Worm (Caenorhabditis elegans) whole organism, L2 larva: Measurements from ENCODE around the gene R07B1.13.
A peak's percentile ranks its signal among the peaks of the same experiment; 100 is the strongest.

Experiments used
- C34F6.9 ChIP-seq: fragments of 150-350 bp; optimal IDR thresholded peaks from 2 replicates; lab custom pipeline; 2014; ENCODE audit warnings: missing biosample characterization, missing genetic modification characterization
- F13H6.1 ChIP-seq: sonication (generic microtip); optimal IDR thresholded peaks from 2 replicates; lab custom pipeline; 2016; ENCODE audit warnings: missing genetic modification characterization, missing compliant biosample characterization
- R02D3.7 ChIP-seq: fragments of 150-350 bp; optimal IDR thresholded peaks from 2 replicates; lab custom pipeline; 2014; ENCODE audit warnings: missing biosample characterization, missing genetic modification characterization
- Y55F3AM.14 ChIP-seq: fragments of 200-800 bp; sonication (Bioruptor generic); optimal IDR thresholded peaks from 2 replicates; lab custom pipeline; 2018; ENCODE audit warnings: mild to moderate bottlenecking, missing genetic modification characterization, missing compliant biosample characterization
- ZK546.5 ChIP-seq: sonication (generic microtip); optimal IDR thresholded peaks from 2 replicates; lab custom pipeline; 2017; ENCODE audit warnings: missing biosample characterization, missing genetic modification characterization
- alr-1 ChIP-seq: fragments of 150-350 bp; optimal IDR thresholded peaks from 2 replicates; lab custom pipeline; 2014; ENCODE audit warnings: missing biosample characterization, missing genetic modification characterization
- aly-2 ChIP-seq: fragments of 150-350 bp; optimal IDR thresholded peaks from 2 replicates; lab custom pipeline; 2014; ENCODE audit warnings: missing biosample characterization, missing genetic modification characterization
- ama-1 ChIP-seq: fragments of 150-350 bp; optimal IDR thresholded peaks from 2 replicates; lab custom pipeline; 2018; ENCODE audit warnings: inconsistent platforms
- blmp-1 ChIP-seq: sonication (generic microtip); optimal IDR thresholded peaks from 2 replicates; lab custom pipeline; 2017; ENCODE audit warnings: missing genetic modification characterization, mild to moderate bottlenecking, missing compliant biosample characterization, antibody characterized with exemption, moderate library complexity; ENCODE audit not compliant: insufficient read depth
- ceh-16 ChIP-seq: fragments of 150-350 bp; optimal IDR thresholded peaks from 2 replicates; lab custom pipeline; 2014; ENCODE audit warnings: missing biosample characterization, missing genetic modification characterization
- crh-2 ChIP-seq: sonication (generic microtip); optimal IDR thresholded peaks from 2 replicates; lab custom pipeline; 2017; ENCODE audit warnings: missing biosample characterization, missing genetic modification characterization
- dmd-4 ChIP-seq: sonication (generic microtip); optimal IDR thresholded peaks from 2 replicates; lab custom pipeline; 2017; ENCODE audit warnings: missing biosample characterization, missing genetic modification characterization
- egl-27 ChIP-seq: sonication (generic microtip); optimal IDR thresholded peaks from 3 replicates; lab custom pipeline; 2017; ENCODE audit warnings: missing biosample characterization, missing genetic modification reagents, missing genetic modification characterization
- elt-3 ChIP-seq: sonication (generic microtip); optimal IDR thresholded peaks from 2 replicates; lab custom pipeline; 2017; ENCODE audit warnings: missing biosample characterization, missing genetic modification characterization
- fos-1 ChIP-seq: fragments of 150-350 bp; optimal IDR thresholded peaks from 2 replicates; lab custom pipeline; 2014; ENCODE audit warnings: missing biosample characterization, missing genetic modification characterization
- gmeb-1 ChIP-seq: fragments of 150-350 bp; optimal IDR thresholded peaks from 2 replicates; lab custom pipeline; 2014; ENCODE audit warnings: missing biosample characterization, missing genetic modification characterization
- lin-11 ChIP-seq: fragments of 150-350 bp; sonication (generic microtip); optimal IDR thresholded peaks from 2 replicates; lab custom pipeline; 2014; ENCODE audit warnings: missing biosample characterization, missing genetic modification characterization, inconsistent platforms, mixed read lengths
- lin-39 ChIP-seq: fragments of 150-350 bp; optimal IDR thresholded peaks from 2 replicates; lab custom pipeline; 2014; ENCODE audit warnings: missing biosample characterization, missing genetic modification reagents, missing genetic modification characterization
- lsy-2 ChIP-seq, 2 experiments: fragments of 150-350 bp in 1 of 2; sonication (generic microtip) in 1 of 2; optimal IDR thresholded peaks; 2 replicates each; lab custom pipeline; 2014 to 2017; ENCODE audit warnings: missing biosample characterization in 2 of 2, missing genetic modification characterization in 2 of 2
- mab-5 ChIP-seq: fragments of 150-350 bp; optimal IDR thresholded peaks from 2 replicates; lab custom pipeline; 2014; ENCODE audit warnings: missing biosample characterization, missing genetic modification characterization
- mdl-1 ChIP-seq, 2 experiments: fragments of 150-350 bp in 1 of 2; sonication (generic microtip) in 1 of 2; optimal IDR thresholded peaks; 2 replicates each; lab custom pipeline; 2017; ENCODE audit warnings: missing biosample characterization in 2 of 2, missing genetic modification characterization in 2 of 2
- nhr-10 ChIP-seq: sonication (generic microtip); optimal IDR thresholded peaks from 2 replicates; lab custom pipeline; 2017; ENCODE audit warnings: missing biosample characterization, missing genetic modification characterization
- nhr-11 ChIP-seq: fragments of 150-350 bp; optimal IDR thresholded peaks from 2 replicates; lab custom pipeline; 2014; ENCODE audit warnings: missing biosample characterization, missing genetic modification characterization
- nhr-129 ChIP-seq: fragments of 150-350 bp; optimal IDR thresholded peaks from 2 replicates; lab custom pipeline; 2014; ENCODE audit warnings: missing biosample characterization, missing genetic modification characterization
- nhr-21 ChIP-seq: fragments of 150-350 bp; optimal IDR thresholded peaks from 2 replicates; lab custom pipeline; 2014; ENCODE audit warnings: missing biosample characterization, missing genetic modification characterization
- nhr-23 ChIP-seq: fragments of 150-350 bp; optimal IDR thresholded peaks from 2 replicates; lab custom pipeline; 2014; ENCODE audit warnings: missing biosample characterization, missing genetic modification reagents, missing genetic modification characterization
- nhr-237 ChIP-seq: fragments of 150-350 bp; optimal IDR thresholded peaks from 2 replicates; lab custom pipeline; 2014; ENCODE audit warnings: missing biosample characterization, missing genetic modification characterization
- nhr-25 ChIP-seq: fragments of 150-350 bp; sonication (generic microtip); optimal IDR thresholded peaks from 3 replicates; lab custom pipeline; 2014; ENCODE audit warnings: missing biosample characterization, missing genetic modification characterization
- nhr-6 ChIP-seq: fragments of 150-350 bp; optimal IDR thresholded peaks from 2 replicates; lab custom pipeline; 2014; ENCODE audit warnings: missing biosample characterization, missing genetic modification characterization
- nhr-77 ChIP-seq: fragments of 150-350 bp; optimal IDR thresholded peaks from 2 replicates; lab custom pipeline; 2014; ENCODE audit warnings: missing biosample characterization, missing genetic modification characterization
- peb-1 ChIP-seq: fragments of 150-350 bp; optimal IDR thresholded peaks from 2 replicates; lab custom pipeline; 2014; ENCODE audit warnings: missing biosample characterization, missing genetic modification characterization
- sem-4 ChIP-seq: fragments of 150-350 bp; optimal IDR thresholded peaks from 2 replicates; lab custom pipeline; 2014; ENCODE audit warnings: missing biosample characterization, missing genetic modification reagents, missing genetic modification characterization
- skn-1 ChIP-seq: sonication (generic microtip); optimal IDR thresholded peaks from 2 replicates; lab custom pipeline; 2017; ENCODE audit warnings: missing biosample characterization, missing genetic modification characterization
- sma-3 ChIP-seq: sonication (generic microtip); optimal IDR thresholded peaks from 2 replicates; lab custom pipeline; 2016; ENCODE audit warnings: missing genetic modification reagents, missing genetic modification characterization, missing compliant biosample characterization
- snpc-4 ChIP-seq: fragments of 150-350 bp; optimal IDR thresholded peaks from 2 replicates; lab custom pipeline; 2014; ENCODE audit warnings: missing biosample characterization, missing genetic modification characterization
- unc-39 ChIP-seq: fragments of 150-350 bp; optimal IDR thresholded peaks from 2 replicates; lab custom pipeline; 2014; ENCODE audit warnings: missing biosample characterization, missing genetic modification characterization
- unc-55 ChIP-seq: fragments of 150-350 bp; sonication (generic microtip); optimal IDR thresholded peaks from 3 replicates; lab custom pipeline; 2014; ENCODE audit warnings: missing biosample characterization, missing genetic modification reagents, missing genetic modification characterization
- unc-62 ChIP-seq: fragments of 150-350 bp; optimal IDR thresholded peaks from 2 replicates; lab custom pipeline; 2014; ENCODE audit warnings: missing biosample characterization, missing genetic modification reagents, missing genetic modification characterization
- zag-1 ChIP-seq: fragments of 150-350 bp; optimal IDR thresholded peaks from 2 replicates; lab custom pipeline; 2014; ENCODE audit warnings: missing biosample characterization, missing genetic modification characterization
- ztf-1 ChIP-seq: fragments of 200-800 bp; sonication (Bioruptor generic); conservative IDR thresholded peaks from 2 replicates; pipeline ENCODE4 v1.3.6; 2022; ENCODE audit warnings: missing genetic modification characterization, missing compliant biosample characterization
- ztf-4 ChIP-seq: fragments of 150-350 bp; optimal IDR thresholded peaks from 2 replicates; lab custom pipeline; 2014; ENCODE audit warnings: missing biosample characterization, missing genetic modification characterization

The R07B1.13 gene

ce11 chrX:9883837-9884324 is 14.3 kb downstream of the R07B1.13 start, which contains the start of gene mrp-4:
Gene mrp-4, plus strand, starts transcription at chrX:9884274.
- TF ChIP-seq elt-3 (tag; lab: Kevin White, UChicago) (no peak), ztf-1 (GFP tag; lab: Robert Waterston, UW) (no peak), ztf-4 (tag; lab: Kevin White, UChicago) (no peak), zag-1 (no peak), egl-27 (tag; lab: Kevin White, UChicago) (no peak), gmeb-1 (tag; lab: Kevin White, UChicago) (no peak), ama-1 (lab: Kevin White, UChicago) (no peak), Y55F3AM.14 (GFP tag; lab: Kevin White, UChicago) (no peak)

ce11 chrX:9892323-9892722 is 22.7 kb downstream of the R07B1.13 start, which contains the start of gene F21G4.1:
Gene F21G4.1, minus strand, starts transcription at chrX:9892328.
- TF ChIP-seq crh-2 (tag; lab: Kevin White, UChicago) (peak; percentile 17), fos-1 (tag; lab: Kevin White, UChicago) (peak; percentile 97), unc-62 (GFP tag; lab: Kevin White, UChicago) (no peak)
- TF ChIP-seq, all 48 proteins: peak for 2

ce11 chrX:9893069-9893468 is 23.4 kb downstream of the R07B1.13 start:
- TF ChIP-seq blmp-1 (tag; lab: Kevin White, UChicago) (peak; percentile 76), mab-5 (no peak)

- TF ChIP-seq nhr-23 (tag; lab: Kevin White, UChicago) (no peak), nhr-11 (tag; lab: Kevin White, UChicago) (no peak), Y55F3AM.14 (GFP tag; lab: Kevin White, UChicago) (no peak), ceh-16 (no peak), nhr-129 (tag; lab: Kevin White, UChicago) (no peak), snpc-4 (tag; lab: Kevin White, UChicago) (no peak), nhr-6 (tag; lab: Kevin White, UChicago) (no peak), peb-1 (tag; lab: Kevin White, UChicago) (no peak), ztf-1 (GFP tag; lab: Robert Waterston, UW) (no peak), unc-62 (GFP tag; lab: Kevin White, UChicago) (no peak), alr-1 (no peak), aly-2 (tag; lab: Kevin White, UChicago) (no peak)
Observed at ce11 chrX:9894844-9895243, 25.2 kb downstream of the R07B1.13 start, which contains the start of gene F21G4.3. Gene F21G4.3, plus strand, starts transcription at chrX:9895144.

ce11 chrX:9899426-9900131 is 30.0 kb downstream of the R07B1.13 start, which contains the start of gene phf-34:
Gene phf-34, minus strand, starts transcription at chrX:9899476.
- TF ChIP-seq nhr-10 (tag; lab: Kevin White, UChicago) (no peak), gmeb-1 (tag; lab: Kevin White, UChicago) (no peak), Y55F3AM.14 (GFP tag; lab: Kevin White, UChicago) (no peak), mdl-1 (tag; optimal IDR thresholded peaks at IDR 0.05; lab: Kevin White, UChicago) (peak in 1 of 2 experiments; percentile 17), F13H6.1 (tag; lab: Kevin White, UChicago) (peak; percentile 71), sma-3 (no peak), unc-55 (GFP tag; lab: Kevin White, UChicago) (peak; percentile 76), nhr-77 (tag; lab: Kevin White, UChicago) (no peak), skn-1 (no peak), blmp-1 (tag; lab: Kevin White, UChicago) (no peak), ztf-1 (GFP tag; lab: Robert Waterston, UW) (no peak), mab-5 (peak; percentile 12), peb-1 (tag; lab: Kevin White, UChicago) (no peak), dmd-4 (no peak), alr-1 (no peak), nhr-237 (tag; lab: Kevin White, UChicago) (no peak), unc-62 (GFP tag; lab: Kevin White, UChicago) (no peak), aly-2 (tag; lab: Kevin White, UChicago) (no peak), zag-1 (peak; percentile 66), egl-27 (tag; lab: Kevin White, UChicago) (no peak), nhr-21 (tag; lab: Kevin White, UChicago) (peak; percentile 17), unc-39 (tag; lab: Kevin White, UChicago) (no peak), lin-39 (tag; lab: Kevin White, UChicago) (no peak), snpc-4 (tag; lab: Kevin White, UChicago) (no peak), nhr-129 (tag; lab: Kevin White, UChicago) (peak; percentile 84), ZK546.5 (tag; lab: Kevin White, UChicago) (no peak), ama-1 (lab: Kevin White, UChicago) (no peak), nhr-6 (tag; lab: Kevin White, UChicago) (no peak), R02D3.7 (tag; lab: Kevin White, UChicago) (no peak), nhr-23 (tag; lab: Kevin White, UChicago) (no peak), ztf-4 (tag; lab: Kevin White, UChicago) (no peak), lin-11 (peak; percentile 9), C34F6.9 (peak; percentile 65), crh-2 (tag; lab: Kevin White, UChicago) (peak; percentile 67), nhr-25 (peak; percentile 49), sem-4 (tag; lab: Kevin White, UChicago) (no peak), lsy-2 (tag; optimal IDR thresholded peaks at IDR 0.05; lab: Kevin White, UChicago) (peak in 1 of 2 experiments; percentile 58)
